Worm (Caenorhabditis elegans): ENCODE data around the gene gpa-12.

The gpa-12 gene

ce11 chrX:9238692-9239091 lies 4.7 kb upstream of the gpa-12 start (continued):
- no peak for TF ChIP-seq cebp-1 (GFP tag; IDR thresholded peaks at IDR 0.05)
- no peak for TF ChIP-seq cebp-1 (tag; optimal IDR thresholded peaks at IDR 0.05)
- no peak for TF ChIP-seq aptf-3 (GFP tag; IDR thresholded peaks at IDR 0.05)
- peak; percentile 84 for TF ChIP-seq nhr-90 (tag; optimal IDR thresholded peaks at IDR 0.05)
- no peak for TF ChIP-seq nhr-27 (tag; optimal IDR thresholded peaks at IDR 0.05)
- no peak for TF ChIP-seq mel-28 (tag; optimal IDR thresholded peaks at IDR 0.05; ENCODE audit: borderline replicate concordance)
- TF ChIP-seq ztf-3 (GFP tag; optimal IDR thresholded peaks at IDR 0.05) = no peak
- TF ChIP-seq F49E8.2 (tag; optimal IDR thresholded peaks at IDR 0.05; ENCODE audit: insufficient read depth) = no peak
- TF ChIP-seq rcor-1 (GFP tag; IDR thresholded peaks at IDR 0.05) = peak; percentile 20; the same call in 1 of the 2 replicates
- TF ChIP-seq akir-1 (GFP tag; optimal IDR thresholded peaks at IDR 0.05) = no peak
- TF ChIP-seq ets-4 (GFP tag; optimal IDR thresholded peaks at IDR 0.05) = no peak
- no peak for TF ChIP-seq K12H6.12 (tag; optimal IDR thresholded peaks at IDR 0.05)
- TF ChIP-seq dpl-1 (GFP tag; optimal IDR thresholded peaks at IDR 0.05) = no peak
- no peak for TF ChIP-seq hmg-1.2 (GFP tag; IDR thresholded peaks at IDR 0.05)
- TF ChIP-seq atf-7 (tag; optimal IDR thresholded peaks at IDR 0.05) = no peak
- TF ChIP-seq snpc-4 (GFP tag; optimal IDR thresholded peaks at IDR 0.05) = peak; percentile 49
- TF ChIP-seq snpc-4 (tag; optimal IDR thresholded peaks at IDR 0.05) = no peak
- peak; percentile 6 for TF ChIP-seq ceh-27 (GFP tag; optimal IDR thresholded peaks at IDR 0.05)
- no peak for TF ChIP-seq lir-1 (GFP tag; conservative IDR thresholded peaks at IDR 0.05)
- no peak for TF ChIP-seq zim-3 (tag; optimal IDR thresholded peaks at IDR 0.05)
- TF ChIP-seq attf-5 (GFP tag; optimal IDR thresholded peaks at IDR 0.05) = peak; percentile 50
- no peak for TF ChIP-seq hrde-1 (tag; optimal IDR thresholded peaks at IDR 0.05; ENCODE audit: borderline replicate concordance)
- TF ChIP-seq attf-6 (GFP tag; IDR thresholded peaks at IDR 0.05) = peak; percentile 46; the same call in 1 of the 2 replicates
- TF ChIP-seq B0261.1 (tag; optimal IDR thresholded peaks at IDR 0.05) = peak; percentile 76
- TF ChIP-seq ceh-40 (GFP tag; IDR thresholded peaks at IDR 0.05) = 0 out of 2 replicates have a peak, but pooled peaks have one; percentile 54
- TF ChIP-seq F37B4.10 (GFP tag; IDR thresholded peaks at IDR 0.05) = no peak
- TF ChIP-seq ama-1 (optimal IDR thresholded peaks at IDR 0.05) = no peak
- TF ChIP-seq ama-1 (GFP tag; optimal IDR thresholded peaks at IDR 0.05) = peak; percentile 18 to 84
- TF ChIP-seq Y67H2A.10 (GFP tag; conservative IDR thresholded peaks at IDR 0.05) = no peak
- TF ChIP-seq repo-1 (tag; optimal IDR thresholded peaks at IDR 0.05) = no peak
- no peak for TF ChIP-seq nfya-1 (tag; optimal IDR thresholded peaks at IDR 0.05; ENCODE audit: borderline replicate concordance, insufficient read depth)
- no peak for TF ChIP-seq C17E4.6 (GFP tag; IDR thresholded peaks at IDR 0.05)
- TF ChIP-seq F57C9.4 (tag; optimal IDR thresholded peaks at IDR 0.05) = no peak
- no peak for TF ChIP-seq B0336.3 (GFP tag; IDR thresholded peaks at IDR 0.05)
- no peak for TF ChIP-seq dpff-1 (tag; optimal IDR thresholded peaks at IDR 0.05)
- TF ChIP-seq nhr-80 (tag; optimal IDR thresholded peaks at IDR 0.05) = peak; percentile 6
- no peak for TF ChIP-seq cebp-2 (GFP tag; IDR thresholded peaks at IDR 0.05)
- no peak for TF ChIP-seq let-526 (GFP tag; IDR thresholded peaks at IDR 0.05)
- TF ChIP-seq nfya-2 (GFP tag; IDR thresholded peaks at IDR 0.05) = no peak
- TF ChIP-seq mxl-1 (tag; optimal IDR thresholded peaks at IDR 0.05) = peak; percentile 57
- peak; percentile 86; the same call in 1 of the 2 replicates for TF ChIP-seq ztf-25 (GFP tag; IDR thresholded peaks at IDR 0.05)
- TF ChIP-seq mes-4 (tag; optimal IDR thresholded peaks at IDR 0.05) = peak; percentile 74
- TF ChIP-seq egrh-3 (GFP tag; IDR thresholded peaks at IDR 0.05) = no peak
- TF ChIP-seq Y95B8A.8 (GFP tag; IDR thresholded peaks at IDR 0.05) = no peak
- TF ChIP-seq lsy-27 (tag; optimal IDR thresholded peaks at IDR 0.05; ENCODE audit: borderline replicate concordance, insufficient read depth) = peak; percentile 13
- TF ChIP-seq snpc-1.1 (tag; optimal IDR thresholded peaks at IDR 0.05; ENCODE audit: insufficient read depth) = peak; percentile 44
- TF ChIP-seq egl-18 (GFP tag; IDR thresholded peaks at IDR 0.05) = no peak
- TF ChIP-seq unc-130 (GFP tag; optimal IDR thresholded peaks at IDR 0.05) = no peak
- no peak for TF ChIP-seq ceh-58 (GFP tag; IDR thresholded peaks at IDR 0.05)
- TF ChIP-seq T07F8.4 (tag; optimal IDR thresholded peaks at IDR 0.05) = peak; percentile 58

Measured in whole organism, young adult.